Worm (Caenorhabditis elegans): ENCODE results near the gene F20G2.6.

The F20G2.6 gene

DNA sequence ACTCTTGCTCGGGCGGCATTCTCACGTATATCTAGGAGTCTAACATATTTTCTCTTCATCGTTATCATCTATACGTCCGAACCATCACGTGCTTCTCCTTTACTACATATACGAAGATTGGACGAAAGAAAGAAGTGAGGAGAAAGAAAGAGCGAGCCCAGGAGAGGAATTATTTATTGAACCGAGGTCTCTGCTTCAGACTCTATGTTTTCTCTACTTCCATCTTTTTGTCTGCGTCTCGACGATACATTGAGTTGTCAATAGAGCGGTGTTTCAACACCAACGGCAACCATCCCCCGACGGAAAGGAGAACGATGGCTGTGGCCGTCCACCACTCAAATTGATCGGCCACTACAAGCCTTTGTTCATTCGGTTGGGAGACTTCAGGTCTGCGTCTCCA lies 26.5 kb downstream of the F20G2.6 start (continued):
- peak; percentile 71 to 80 for TF ChIP-seq mdl-1 (tag; optimal IDR thresholded peaks at IDR 0.05)
- TF ChIP-seq nhr-23 (tag; optimal IDR thresholded peaks at IDR 0.05), result no peak
- TF ChIP-seq lin-11 (tag; optimal IDR thresholded peaks at IDR 0.05), result peak; percentile 78
- peak; percentile 58 for TF ChIP-seq sma-3 (GFP tag; optimal IDR thresholded peaks at IDR 0.05)
- peak; percentile 61 for TF ChIP-seq egl-27 (tag; optimal IDR thresholded peaks at IDR 0.05)
- no peak for TF ChIP-seq nhr-6 (tag; optimal IDR thresholded peaks at IDR 0.05)
- no peak for TF ChIP-seq elt-3 (tag; optimal IDR thresholded peaks at IDR 0.05)
- TF ChIP-seq nhr-129 (tag; optimal IDR thresholded peaks at IDR 0.05), result peak; percentile 97
- peak; percentile 74 for TF ChIP-seq nhr-21 (tag; optimal IDR thresholded peaks at IDR 0.05)
- TF ChIP-seq zag-1 (tag; optimal IDR thresholded peaks at IDR 0.05), result peak; percentile 72
- no peak for TF ChIP-seq ztf-1 (GFP tag; conservative IDR thresholded peaks at IDR 0.05)
- peak; percentile 67 for TF ChIP-seq ama-1 (optimal IDR thresholded peaks at IDR 0.05)
- TF ChIP-seq mbf-1 (tag; optimal IDR thresholded peaks at IDR 0.05), result no peak
- peak; percentile 88 for TF ChIP-seq fos-1 (tag; optimal IDR thresholded peaks at IDR 0.05)
- no peak for TF ChIP-seq unc-62 (GFP tag; optimal IDR thresholded peaks at IDR 0.05)
- TF ChIP-seq ceh-16 (tag; optimal IDR thresholded peaks at IDR 0.05), result peak; percentile 23
- no peak for TF ChIP-seq elt-1 (tag; optimal IDR thresholded peaks at IDR 0.05)
- no peak for TF ChIP-seq nhr-11 (tag; optimal IDR thresholded peaks at IDR 0.05)
- TF ChIP-seq gmeb-1 (tag; optimal IDR thresholded peaks at IDR 0.05), result peak; percentile 68
- peak; percentile 81 for TF ChIP-seq snpc-4 (tag; optimal IDR thresholded peaks at IDR 0.05)
- TF ChIP-seq dmd-4 (tag; optimal IDR thresholded peaks at IDR 0.05), result no peak
- peak; percentile 44 to 87 for TF ChIP-seq lsy-2 (tag; optimal IDR thresholded peaks at IDR 0.05)
- peak; percentile 70 for TF ChIP-seq alr-1 (tag; optimal IDR thresholded peaks at IDR 0.05)
- no peak for TF ChIP-seq unc-39 (tag; optimal IDR thresholded peaks at IDR 0.05)
- TF ChIP-seq ztf-4 (tag; optimal IDR thresholded peaks at IDR 0.05), result peak; percentile 88

DNA sequence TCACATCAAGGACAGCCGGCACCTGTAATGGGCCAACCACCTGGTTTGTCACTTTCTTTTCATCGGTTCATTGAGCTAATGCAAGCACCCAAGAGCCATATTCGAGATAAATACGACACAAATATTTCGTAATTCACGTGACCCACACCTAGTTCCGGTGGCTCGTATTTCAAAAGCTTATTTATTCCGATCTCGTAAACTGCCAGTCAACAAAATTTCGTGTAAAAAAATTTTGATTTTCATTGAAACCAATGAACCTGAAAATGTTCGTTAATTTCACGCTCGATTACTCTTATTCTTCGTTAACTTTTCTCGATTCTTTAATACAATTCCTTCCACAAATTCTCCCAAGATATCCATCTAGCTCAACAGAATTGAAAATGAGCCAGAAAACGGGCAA lies 27.2 kb downstream of the F20G2.6 start:
- TF ChIP-seq nhr-237 (tag; optimal IDR thresholded peaks at IDR 0.05), result no peak
- no peak for TF ChIP-seq aly-2 (tag; optimal IDR thresholded peaks at IDR 0.05)
- no peak for TF ChIP-seq sma-3 (GFP tag; optimal IDR thresholded peaks at IDR 0.05)
- no peak for TF ChIP-seq ZK546.5 (tag; optimal IDR thresholded peaks at IDR 0.05)
- TF ChIP-seq mdl-1 (tag; optimal IDR thresholded peaks at IDR 0.05), result no peak
- no peak for TF ChIP-seq lin-13 (GFP tag; optimal IDR thresholded peaks at IDR 0.05)
- no peak for TF ChIP-seq sma-9 (GFP tag; optimal IDR thresholded peaks at IDR 0.05)
- no peak for TF ChIP-seq sma-9 (tag; optimal IDR thresholded peaks at IDR 0.05)
- no peak for TF ChIP-seq nhr-21 (tag; optimal IDR thresholded peaks at IDR 0.05)

DNA sequence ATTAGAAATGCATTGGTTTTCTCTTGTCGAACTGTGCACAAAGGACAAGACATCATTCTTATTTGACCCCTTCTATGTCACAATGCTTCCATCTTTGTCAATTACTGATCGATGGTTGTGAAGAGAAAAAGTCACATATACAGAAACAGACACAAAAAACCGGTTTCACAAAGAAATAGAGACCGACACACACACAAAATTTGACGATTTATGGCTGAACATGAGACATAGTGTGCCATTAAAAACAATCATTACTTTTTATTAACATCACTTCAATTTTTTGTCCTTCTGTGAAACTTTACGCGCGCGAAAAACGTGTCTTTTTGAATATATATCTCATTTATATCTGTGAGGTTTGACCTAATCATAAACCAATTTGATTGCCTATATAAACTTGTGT lies 27.7 kb downstream of the F20G2.6 start:
- TF ChIP-seq F13H6.1 (tag; optimal IDR thresholded peaks at IDR 0.05), result no peak
- no peak for TF ChIP-seq nhr-237 (tag; optimal IDR thresholded peaks at IDR 0.05)
- peak; percentile 88 for TF ChIP-seq nhr-25 (tag; optimal IDR thresholded peaks at IDR 0.05)
- peak; percentile 7 for TF ChIP-seq sma-3 (GFP tag; optimal IDR thresholded peaks at IDR 0.05)
- no peak for TF ChIP-seq C34F6.9 (tag; optimal IDR thresholded peaks at IDR 0.05)
- no peak for TF ChIP-seq elt-1 (tag; optimal IDR thresholded peaks at IDR 0.05)
- TF ChIP-seq ama-1 (optimal IDR thresholded peaks at IDR 0.05), result peak; percentile 12
- peak; percentile 50 for TF ChIP-seq unc-55 (GFP tag; optimal IDR thresholded peaks at IDR 0.05)
- TF ChIP-seq ztf-11 (tag; optimal IDR thresholded peaks at IDR 0.05), result no peak
- no peak for TF ChIP-seq unc-39 (tag; optimal IDR thresholded peaks at IDR 0.05)
- peak; percentile 44 for TF ChIP-seq nhr-129 (tag; optimal IDR thresholded peaks at IDR 0.05)
- no peak for TF ChIP-seq nhr-23 (tag; optimal IDR thresholded peaks at IDR 0.05)
- TF ChIP-seq peb-1 (tag; optimal IDR thresholded peaks at IDR 0.05), result no peak
- no peak for TF ChIP-seq nhr-77 (tag; optimal IDR thresholded peaks at IDR 0.05)
- no peak for TF ChIP-seq ZK546.5 (tag; optimal IDR thresholded peaks at IDR 0.05)
- no peak for TF ChIP-seq mdl-1 (tag; optimal IDR thresholded peaks at IDR 0.05)
- TF ChIP-seq nhr-10 (tag; optimal IDR thresholded peaks at IDR 0.05), result no peak
- peak; percentile 57 for TF ChIP-seq mab-5 (tag; optimal IDR thresholded peaks at IDR 0.05)
- TF ChIP-seq nhr-21 (tag; optimal IDR thresholded peaks at IDR 0.05), result peak; percentile 50
- peak; percentile 18 for TF ChIP-seq sem-4 (tag; optimal IDR thresholded peaks at IDR 0.05)
- TF ChIP-seq lin-39 (tag; optimal IDR thresholded peaks at IDR 0.05), result no peak
